Worm (Caenorhabditis elegans) whole organism, L4/young adult: ENCODE measurements around the gene ugt-49.

Source experiments
- dao-5 ChIP-seq: sonication (generic microtip); optimal IDR thresholded peaks from 2 replicates; lab custom pipeline; 2016; ENCODE audit warnings: missing genotype, missing genetic modification characterization, moderate library complexity, missing compliant biosample characterization
- him-1 ChIP-seq: sonication (generic microtip); optimal IDR thresholded peaks from 2 replicates; lab custom pipeline; 2016; ENCODE audit warnings: missing genotype, missing genetic modification reagents, missing genetic modification characterization, missing compliant biosample characterization

ce11 chrV:10358238-10358637, 13.9 kb upstream of the ugt-49 start, which contains the start of gene ttll-15:
- no peak for TF ChIP-seq dao-5
- no peak for TF ChIP-seq him-1 (tag; lab: Kevin White, UChicago)
